Fruit fly (Drosophila melanogaster) Kc167 (cell line): ENCODE results near the gene Afg3l2.

Experiments used
- Myc ChIP-seq: fragments of >200 bp; optimal IDR thresholded peaks from 2 replicates; lab custom pipeline; 2017; ENCODE audit warnings: missing external identifiers
- Sin3A ChIP-seq: fragments of >200 bp; optimal IDR thresholded peaks from 2 replicates; lab custom pipeline; 2018; ENCODE audit warnings: missing external identifiers
- h ChIP-seq: fragments of >200 bp; optimal IDR thresholded peaks from 3 replicates; lab custom pipeline; 2018; ENCODE audit warnings: missing external identifiers
- psq ChIP-seq: fragments of >200 bp; optimal IDR thresholded peaks from 2 replicates; lab custom pipeline; 2017; ENCODE audit warnings: missing external identifiers
- ttk ChIP-seq: sonication (Bioruptor generic); optimal IDR thresholded peaks from 2 replicates; lab custom pipeline; 2017; ENCODE audit warnings: missing external identifiers

DNA sequence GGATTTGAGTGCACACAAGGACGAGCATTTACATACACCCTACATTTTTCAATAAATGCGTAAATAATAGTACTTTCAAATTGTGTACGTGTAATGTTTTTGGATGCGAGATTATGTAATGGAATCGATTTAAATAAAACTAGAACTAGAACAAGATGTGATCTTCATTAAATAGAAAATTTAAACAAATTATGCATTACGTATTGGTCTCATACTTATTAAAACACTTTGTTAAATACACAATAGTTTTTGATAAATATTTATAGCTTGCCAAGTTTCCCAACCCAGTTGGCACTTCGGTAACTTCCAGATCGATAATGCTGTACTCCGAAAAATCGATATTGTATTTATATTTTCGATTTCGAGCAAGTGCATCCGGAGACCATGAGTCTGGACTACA is 22.2 kb upstream of the Afg3l2 start, which contains the start of gene CG13723:
- TF ChIP-seq Myc (lab: Kevin White, UChicago) (no peak), psq (no peak), Sin3A (lab: Kevin White, UChicago) (no peak), ttk (lab: Kevin White, UChicago) (no peak), h (no peak)
